Worm (Caenorhabditis elegans): ENCODE results near the gene C35D10.3.

Gene C35D10.3

ce11 chrIII:4899728-4900127 is 31.0 kb downstream of the C35D10.3 start (continued):
- peak; percentile 97 for TF ChIP-seq nfya-1 (tag; optimal IDR thresholded peaks at IDR 0.05)
- TF ChIP-seq hlh-13 (GFP tag; optimal IDR thresholded peaks at IDR 0.05), result no peak
- no peak for TF ChIP-seq elt-4 (tag; optimal IDR thresholded peaks at IDR 0.05)
- peak; percentile 23 for TF ChIP-seq ceh-48 (tag; optimal IDR thresholded peaks at IDR 0.05)
- peak; percentile 99 for TF ChIP-seq ets-4 (tag; optimal IDR thresholded peaks at IDR 0.05)
- peak; percentile 54 for TF ChIP-seq fkh-6 (tag; optimal IDR thresholded peaks at IDR 0.05)
- TF ChIP-seq ama-1 (optimal IDR thresholded peaks at IDR 0.05), result no peak
- TF ChIP-seq nhr-11 (tag; optimal IDR thresholded peaks at IDR 0.05), result no peak
- peak; percentile 63 for TF ChIP-seq madf-2 (tag; optimal IDR thresholded peaks at IDR 0.05)
- peak; percentile 52 for TF ChIP-seq tbx-7 (tag; optimal IDR thresholded peaks at IDR 0.05)
- TF ChIP-seq ceh-31 (tag; optimal IDR thresholded peaks at IDR 0.05), result peak; percentile 98
- no peak for TF ChIP-seq C38D4.7 (GFP tag; optimal IDR thresholded peaks at IDR 0.05)
- TF ChIP-seq lin-11 (tag; optimal IDR thresholded peaks at IDR 0.05), result no peak
- peak; percentile 56 for TF ChIP-seq ceh-19 (GFP tag; optimal IDR thresholded peaks at IDR 0.05)
- TF ChIP-seq rnt-1 (tag; optimal IDR thresholded peaks at IDR 0.05), result peak; percentile 98
- TF ChIP-seq pat-9 (tag; optimal IDR thresholded peaks at IDR 0.05), result peak; percentile 46
- peak; percentile 72 for TF ChIP-seq fkh-10 (GFP tag; optimal IDR thresholded peaks at IDR 0.05)
- TF ChIP-seq ceh-30 (tag; optimal IDR thresholded peaks at IDR 0.05), result peak; percentile 5
- no peak for TF ChIP-seq Y22D7AL.16 (tag; optimal IDR thresholded peaks at IDR 0.05)
- peak; percentile 70 for TF ChIP-seq elt-2 (tag; optimal IDR thresholded peaks at IDR 0.05)
- no peak for TF ChIP-seq odd-2 (tag; optimal IDR thresholded peaks at IDR 0.05)
- peak; percentile 85 for TF ChIP-seq dmd-4 (tag; optimal IDR thresholded peaks at IDR 0.05; ENCODE audit: borderline replicate concordance)
- no peak for TF ChIP-seq pha-4 (tag; optimal IDR thresholded peaks at IDR 0.05)
- TF ChIP-seq sdc-2 (tag; optimal IDR thresholded peaks at IDR 0.05), result peak; percentile 75
- TF ChIP-seq mec-3 (tag; optimal IDR thresholded peaks at IDR 0.05; ENCODE audit: borderline replicate concordance), result no peak
- peak; percentile 89 for TF ChIP-seq unc-42 (tag; optimal IDR thresholded peaks at IDR 0.05)
- peak; percentile 88 for TF ChIP-seq ceh-14 (tag; optimal IDR thresholded peaks at IDR 0.05)
- TF ChIP-seq pqm-1 (tag; optimal IDR thresholded peaks at IDR 0.05), result peak; percentile 77
- peak; percentile 40 for TF ChIP-seq T23F11.4 (GFP tag; optimal IDR thresholded peaks at IDR 0.05)
- TF ChIP-seq tbx-2 (tag; optimal IDR thresholded peaks at IDR 0.05), result peak; percentile 98
- peak; percentile 40 for TF ChIP-seq hlh-8 (tag; optimal IDR thresholded peaks at IDR 0.05)
- TF ChIP-seq K09A11.1 (tag; optimal IDR thresholded peaks at IDR 0.05; ENCODE audit: insufficient read depth), result peak; percentile 33
- TF ChIP-seq hlh-30 (tag; optimal IDR thresholded peaks at IDR 0.05; ENCODE audit: insufficient read depth), result peak; percentile 98
- TF ChIP-seq fax-1 (tag; optimal IDR thresholded peaks at IDR 0.05), result no peak
- peak; percentile 41 for TF ChIP-seq ceh-22 (tag; optimal IDR thresholded peaks at IDR 0.05)
- TF ChIP-seq ceh-18 (tag; optimal IDR thresholded peaks at IDR 0.05), result peak; percentile 99
- TF ChIP-seq che-1 (tag; optimal IDR thresholded peaks at IDR 0.05), result no peak
- TF ChIP-seq ttx-3 (tag; optimal IDR thresholded peaks at IDR 0.05), result no peak
- peak; percentile 54 for TF ChIP-seq unc-86 (tag; optimal IDR thresholded peaks at IDR 0.05)
- peak; percentile 45 for TF ChIP-seq pax-1 (tag; optimal IDR thresholded peaks at IDR 0.05)
- TF ChIP-seq eyg-1 (tag; optimal IDR thresholded peaks at IDR 0.05), result peak; percentile 25
- peak; percentile 4 for TF ChIP-seq ahr-1 (tag; optimal IDR thresholded peaks at IDR 0.05)
- no peak for TF ChIP-seq hlh-15 (tag; optimal IDR thresholded peaks at IDR 0.05)
- peak; percentile 89 for TF ChIP-seq F13H6.1 (tag; optimal IDR thresholded peaks at IDR 0.05)
- peak; percentile 70 for TF ChIP-seq syd-9 (tag; optimal IDR thresholded peaks at IDR 0.05)
- peak; percentile 43 for TF ChIP-seq pha-2 (tag; optimal IDR thresholded peaks at IDR 0.05)
- TF ChIP-seq ceh-24 (tag; optimal IDR thresholded peaks at IDR 0.05), result no peak
- TF ChIP-seq ceh-34 (tag; optimal IDR thresholded peaks at IDR 0.05), result peak; percentile 95
- TF ChIP-seq K02D7.2 (tag; optimal IDR thresholded peaks at IDR 0.05), result no peak
